Worm (Caenorhabditis elegans) whole organism, L4 larva: ENCODE results near the gene snf-3.

Experiments used
- dpl-1 ChIP-seq: fragments of 150-350 bp; optimal IDR thresholded peaks from 2 replicates; lab custom pipeline; 2014; ENCODE audit warnings: missing biosample characterization, missing genetic modification reagents, missing genetic modification characterization
- duxl-1 ChIP-seq: sonication (generic microtip); optimal IDR thresholded peaks from 2 replicates; lab custom pipeline; 2016; ENCODE audit warnings: mild to moderate bottlenecking, missing genetic modification characterization, moderate library complexity, missing compliant biosample characterization; ENCODE audit not compliant: poor library complexity
- lin-1 ChIP-seq: fragments of 200-800 bp; sonication (Bioruptor generic); IDR thresholded peaks from 2 replicates; pipeline ENCODE4 v1.3.6; 2022; ENCODE audit warnings: missing genetic modification reagents, missing genetic modification characterization, missing compliant biosample characterization
- madf-5 ChIP-seq, 2 experiments: fragments of 200-800 bp; sonication (Bioruptor generic); IDR thresholded peaks; 2 replicates each; pipeline ENCODE4 v1.3.6; 2022; ENCODE audit warnings: missing compliant biosample characterization in 2 of 2, missing genetic modification characterization in 2 of 2
- skn-1 ChIP-seq: fragments of 150-350 bp; optimal IDR thresholded peaks from 2 replicates; lab custom pipeline; 2014; ENCODE audit warnings: missing biosample characterization, missing genetic modification characterization
- unc-130 ChIP-seq: sonication (generic microtip); optimal IDR thresholded peaks from 2 replicates; lab custom pipeline; 2016; ENCODE audit warnings: missing genetic modification reagents, missing genetic modification characterization, missing compliant biosample characterization
- unc-39 ChIP-seq: sonication (generic microtip); optimal IDR thresholded peaks from 2 replicates; lab custom pipeline; 2017; ENCODE audit warnings: missing biosample characterization, missing genetic modification characterization

DNA sequence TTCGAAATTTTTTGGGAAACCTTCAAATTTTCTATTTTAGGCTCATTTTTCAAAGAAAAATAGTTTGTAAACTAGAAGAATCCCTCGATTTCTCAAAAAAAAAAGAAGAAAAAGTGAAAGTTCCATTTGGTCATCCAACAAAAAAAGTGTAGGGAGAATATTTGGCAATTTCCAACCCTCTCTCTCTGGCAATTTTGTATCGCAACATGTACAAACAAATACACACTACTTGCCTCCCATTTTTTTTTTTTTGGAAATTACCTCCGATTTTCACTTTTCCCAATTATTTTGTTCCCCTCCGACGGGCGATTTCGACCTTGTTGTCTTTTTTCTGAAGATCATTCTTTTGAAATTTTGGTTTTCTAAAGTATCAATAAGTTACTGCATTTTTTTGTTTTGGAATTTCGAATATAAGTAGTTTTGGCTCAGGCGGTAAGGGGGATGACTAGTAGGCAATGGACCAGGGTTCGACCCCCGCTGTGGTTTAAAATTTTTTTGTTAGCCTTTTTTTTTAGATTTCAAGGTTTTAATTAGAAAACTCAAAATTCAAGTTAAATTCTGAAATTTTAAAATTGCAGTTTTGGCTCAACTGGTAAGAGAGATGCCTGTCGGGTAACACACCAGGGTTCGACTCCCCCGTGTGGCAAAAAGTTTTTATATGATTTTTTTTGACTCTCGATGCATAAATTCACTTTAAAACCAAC lies 3.1 kb upstream of the snf-3 start:
- TF ChIP-seq unc-39 (tag; lab: Kevin White, UChicago) (no peak), unc-130 (no peak), dpl-1 (GFP tag; lab: Kevin White, UChicago) (no peak), duxl-1 (tag; lab: Kevin White, UChicago) (no peak), skn-1 (no peak), lin-1 (GFP tag; lab: Robert Waterston, UW) (no peak), madf-5 (GFP tag; IDR thresholded peaks at IDR 0.05; lab: Robert Waterston, UW) (no peak)
